Worm (Caenorhabditis elegans) whole organism, young adult: ENCODE data around the gene H12D21.10.
A peak's percentile ranks its signal among the peaks of the same experiment; 100 is the strongest.

Source experiments
- B0261.1 ChIP-seq: sonication (generic microtip); optimal IDR thresholded peaks from 2 replicates; lab custom pipeline; 2016; ENCODE audit warnings: mild to moderate bottlenecking, missing genetic modification characterization, moderate library complexity, missing compliant biosample characterization
- B0336.3 ChIP-seq: fragments of 200-800 bp; sonication (Bioruptor generic); IDR thresholded peaks from 2 replicates; pipeline ENCODE4 v1.3.6; 2022; ENCODE audit warnings: missing genetic modification characterization, missing compliant biosample characterization
- C06A6.2 ChIP-seq: fragments of 200-800 bp; sonication (Bioruptor generic); conservative IDR thresholded peaks from 2 replicates; pipeline ENCODE4 v1.3.6; 2022; ENCODE audit warnings: missing genetic modification characterization, missing compliant biosample characterization
- C17E4.6 ChIP-seq: fragments of 200-800 bp; sonication (Bioruptor generic); IDR thresholded peaks from 2 replicates; pipeline ENCODE4 v1.3.6; 2022; ENCODE audit warnings: missing genetic modification reagents, missing genetic modification characterization, missing compliant biosample characterization
- F22D6.2 ChIP-seq: sonication (generic microtip); optimal IDR thresholded peaks from 2 replicates; lab custom pipeline; 2016; ENCODE audit warnings: mild to moderate bottlenecking, missing genetic modification characterization, missing compliant biosample characterization
- F23B12.7 ChIP-seq: sonication (generic microtip); optimal IDR thresholded peaks from 2 replicates; lab custom pipeline; 2017; ENCODE audit warnings: missing genetic modification characterization, mild to moderate bottlenecking, missing compliant biosample characterization, antibody characterized with exemption, moderate library complexity; ENCODE audit not compliant: insufficient read depth
- F33H1.4 ChIP-seq: fragments of 200-800 bp; sonication (Bioruptor generic); IDR thresholded peaks from 2 replicates; pipeline ENCODE4 v1.3.6; 2022; ENCODE audit warnings: missing genetic modification reagents, missing genetic modification characterization, missing compliant biosample characterization
- F49E8.2 ChIP-seq: sonication (generic microtip); optimal IDR thresholded peaks from 3 replicates; lab custom pipeline; 2017; ENCODE audit warnings: missing genetic modification characterization, mild to moderate bottlenecking, missing compliant biosample characterization, antibody characterized with exemption, moderate library complexity; ENCODE audit not compliant: insufficient read depth
- F57A8.1 ChIP-seq: fragments of 200-800 bp; sonication (Bioruptor generic); optimal IDR thresholded peaks from 2 replicates; lab custom pipeline; 2018; ENCODE audit warnings: mild to moderate bottlenecking, missing genetic modification characterization, moderate library complexity, missing compliant biosample characterization
- Y79H2A.3 ChIP-seq: fragments of 200-800 bp; sonication (Bioruptor generic); conservative IDR thresholded peaks from 2 replicates; pipeline ENCODE4 v1.3.6; 2022; ENCODE audit warnings: missing genetic modification reagents, missing genetic modification characterization, missing compliant biosample characterization
- ZK185.1 ChIP-seq: sonication (generic microtip); optimal IDR thresholded peaks from 2 replicates; lab custom pipeline; 2016; ENCODE audit warnings: mild to moderate bottlenecking, missing genetic modification characterization, missing compliant biosample characterization; ENCODE audit not compliant: poor library complexity, severe bottlenecking
- aptf-2 ChIP-seq: fragments of 200-800 bp; sonication (Bioruptor generic); conservative IDR thresholded peaks from 2 replicates; pipeline ENCODE4 v1.3.6; 2022; ENCODE audit warnings: missing genetic modification reagents, missing genetic modification characterization, missing compliant biosample characterization
- athp-1 ChIP-seq: sonication (generic microtip); optimal IDR thresholded peaks from 2 replicates; lab custom pipeline; 2017; ENCODE audit warnings: mild to moderate bottlenecking, missing genetic modification characterization, missing compliant biosample characterization
- attf-6 ChIP-seq: fragments of 200-800 bp; sonication (Bioruptor generic); IDR thresholded peaks from 2 replicates; pipeline ENCODE4 v1.3.6; 2022; ENCODE audit warnings: missing genetic modification reagents, missing genetic modification characterization, missing compliant biosample characterization
- bed-1 ChIP-seq: fragments of 200-800 bp; sonication (Bioruptor generic); IDR thresholded peaks from 2 replicates; pipeline ENCODE4 v1.3.6; 2022; ENCODE audit warnings: missing genetic modification reagents, missing genetic modification characterization, missing compliant biosample characterization
- ccch-3 ChIP-seq: fragments of 200-800 bp; sonication (Bioruptor generic); optimal IDR thresholded peaks from 2 replicates; lab custom pipeline; 2018; ENCODE audit warnings: mild to moderate bottlenecking, missing genetic modification characterization, missing compliant biosample characterization
- ceh-27 ChIP-seq: fragments of 200-800 bp; sonication (Bioruptor generic); optimal IDR thresholded peaks from 2 replicates; lab custom pipeline; 2018; ENCODE audit warnings: mild to moderate bottlenecking, missing genetic modification characterization, moderate library complexity, missing compliant biosample characterization
- ceh-79 ChIP-seq: sonication (generic microtip); optimal IDR thresholded peaks from 2 replicates; lab custom pipeline; 2017; ENCODE audit warnings: mild to moderate bottlenecking, missing genetic modification characterization, missing compliant biosample characterization
- ceh-91 ChIP-seq: fragments of 200-800 bp; sonication (Bioruptor generic); IDR thresholded peaks from 2 replicates; pipeline ENCODE4 v1.3.6; 2022; ENCODE audit warnings: missing genetic modification reagents, missing genetic modification characterization, missing compliant biosample characterization
- dox-1 ChIP-seq: fragments of 200-800 bp; sonication (Bioruptor generic); IDR thresholded peaks from 2 replicates; pipeline ENCODE4 v1.3.6; 2022; ENCODE audit warnings: missing genetic modification reagents, missing genetic modification characterization, missing compliant biosample characterization
- egrh-3 ChIP-seq: fragments of 200-800 bp; sonication (Bioruptor generic); IDR thresholded peaks from 2 replicates; pipeline ENCODE4 v1.3.6; 2022; ENCODE audit warnings: missing genetic modification reagents, missing genetic modification characterization, missing compliant biosample characterization
- fkh-3 ChIP-seq: sonication (generic microtip); optimal IDR thresholded peaks from 2 replicates; lab custom pipeline; 2016; ENCODE audit warnings: mild to moderate bottlenecking, missing genetic modification characterization, missing compliant biosample characterization
- him-1 ChIP-seq: sonication (generic microtip); optimal IDR thresholded peaks from 2 replicates; lab custom pipeline; 2016; ENCODE audit warnings: missing genotype, missing genetic modification reagents, missing genetic modification characterization, missing compliant biosample characterization
- hlh-12 ChIP-seq: sonication (generic microtip); optimal IDR thresholded peaks from 2 replicates; lab custom pipeline; 2016; ENCODE audit warnings: missing genetic modification characterization, missing compliant biosample characterization
- hmg-1.2 ChIP-seq: fragments of 200-800 bp; sonication (Bioruptor generic); IDR thresholded peaks from 2 replicates; pipeline ENCODE4 v1.3.6; 2022; ENCODE audit warnings: missing genetic modification reagents, missing genetic modification characterization, missing compliant biosample characterization
- let-526 ChIP-seq: fragments of 200-800 bp; sonication (Bioruptor generic); IDR thresholded peaks from 2 replicates; pipeline ENCODE4 v1.3.6; 2022; ENCODE audit warnings: missing genetic modification reagents, missing genetic modification characterization, missing compliant biosample characterization
- let-607 ChIP-seq, 2 experiments: fragments of 200-800 bp in 1 of 2; sonication (Bioruptor generic) in 1 of 2; sonication (generic microtip) in 1 of 2; optimal IDR thresholded peaks; 2 replicates each; lab custom pipeline; 2016 to 2018; ENCODE audit warnings: mild to moderate bottlenecking in 2 of 2, missing compliant biosample characterization in 2 of 2, missing genetic modification characterization in 2 of 2, moderate library complexity in 2 of 2, missing genotype in 1 of 2
- lin-26 ChIP-seq: fragments of 200-800 bp; sonication (Bioruptor generic); IDR thresholded peaks from 2 replicates; pipeline ENCODE4 v1.3.6; 2022; ENCODE audit warnings: missing genetic modification reagents, missing genetic modification characterization, missing compliant biosample characterization
- lin-40 ChIP-seq: sonication (generic microtip); optimal IDR thresholded peaks from 2 replicates; lab custom pipeline; 2016; ENCODE audit warnings: missing genetic modification characterization, mild to moderate bottlenecking, missing compliant biosample characterization, missing genotype, missing genetic modification reagents
- lin-54 ChIP-seq: fragments of 200-800 bp; sonication (Bioruptor generic); optimal IDR thresholded peaks from 2 replicates; lab custom pipeline; 2018; ENCODE audit warnings: mild to moderate bottlenecking, missing genetic modification characterization, missing compliant biosample characterization
- madf-3 ChIP-seq: fragments of 200-800 bp; sonication (Bioruptor generic); IDR thresholded peaks from 2 replicates; pipeline ENCODE4 v1.3.6; 2022; ENCODE audit warnings: missing genetic modification reagents, missing genetic modification characterization, missing compliant biosample characterization
- nfya-2 ChIP-seq: fragments of 200-800 bp; sonication (Bioruptor generic); IDR thresholded peaks from 2 replicates; pipeline ENCODE4 v1.3.6; 2022; ENCODE audit warnings: missing genetic modification reagents, missing genetic modification characterization, missing compliant biosample characterization
- rpc-1 ChIP-seq, 2 experiments: fragments of 150-350 bp in 1 of 2; sonication (generic microtip) in 1 of 2; optimal IDR thresholded peaks; 2 replicates each; lab custom pipeline; 2014 to 2018; ENCODE audit warnings: missing biosample characterization in 1 of 2, missing genetic modification characterization in 1 of 2, missing genetic modification reagents in 1 of 2, missing genotype in 1 of 2
- sdz-38 ChIP-seq: sonication (generic microtip); optimal IDR thresholded peaks from 2 replicates; lab custom pipeline; 2016; ENCODE audit warnings: missing genotype, missing genetic modification characterization, missing compliant biosample characterization
- sea-2 ChIP-seq: fragments of 200-800 bp; sonication (Bioruptor generic); IDR thresholded peaks from 2 replicates; pipeline ENCODE4 v1.3.6; 2022; ENCODE audit warnings: missing genetic modification characterization, missing compliant biosample characterization
- snpc-1.3 ChIP-seq: sonication (generic microtip); optimal IDR thresholded peaks from 2 replicates; lab custom pipeline; 2017; ENCODE audit warnings: missing genetic modification characterization, mild to moderate bottlenecking, missing compliant biosample characterization, antibody characterized with exemption, moderate library complexity, missing genotype, missing genetic modification reagents; ENCODE audit not compliant: insufficient read depth
- somi-1 ChIP-seq: fragments of 200-800 bp; sonication (Bioruptor generic); optimal IDR thresholded peaks from 2 replicates; lab custom pipeline; 2018; ENCODE audit warnings: mild to moderate bottlenecking, missing genetic modification characterization, missing compliant biosample characterization
- tlf-1 ChIP-seq: fragments of 200-800 bp; sonication (Bioruptor generic); optimal IDR thresholded peaks from 2 replicates; lab custom pipeline; 2018; ENCODE audit warnings: mild to moderate bottlenecking, missing genetic modification characterization, missing compliant biosample characterization
- unc-130 ChIP-seq: sonication (generic microtip); optimal IDR thresholded peaks from 2 replicates; lab custom pipeline; 2016; ENCODE audit warnings: missing genetic modification reagents, missing genetic modification characterization, missing compliant biosample characterization
- xnd-1 ChIP-seq: sonication (generic microtip); optimal IDR thresholded peaks from 2 replicates; lab custom pipeline; 2016; ENCODE audit warnings: missing genotype, missing genetic modification reagents, missing genetic modification characterization, missing compliant biosample characterization
- ztf-26 ChIP-seq: sonication (generic microtip); optimal IDR thresholded peaks from 2 replicates; lab custom pipeline; 2017; ENCODE audit warnings: missing genetic modification characterization, missing compliant biosample characterization

Gene H12D21.10

DNA sequence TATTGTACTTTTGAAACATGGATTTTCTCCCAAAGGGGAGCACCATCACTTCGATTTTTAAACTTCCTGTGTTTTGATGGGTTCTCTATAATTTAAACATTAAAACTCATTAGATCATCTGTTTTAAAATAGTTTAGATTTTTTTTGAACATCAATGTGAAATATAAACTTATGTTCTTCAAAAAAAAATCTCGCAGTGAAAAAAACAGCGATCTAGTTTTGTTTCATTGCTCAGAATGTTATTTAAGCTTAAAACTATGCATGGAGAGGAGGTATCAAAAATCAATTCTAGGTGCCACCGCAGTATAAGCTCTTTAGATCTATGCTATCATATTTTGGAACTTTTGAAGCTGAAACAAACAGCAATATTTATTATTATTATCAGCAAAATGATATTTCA, 31.4 kb upstream of the H12D21.10 start, which contains the start of gene gcy-14:
TSS of gene gcy-14 (minus strand) at position 101 of the 400 bp plus-strand sequence.
- TF ChIP-seq let-526 (GFP tag; lab: Robert Waterston, UW): no peak
- TF ChIP-seq hmg-1.2 (GFP tag; lab: Robert Waterston, UW): no peak
- no peak for TF ChIP-seq somi-1 (GFP tag; lab: Kevin White, UChicago)
- no peak for TF ChIP-seq unc-130
- TF ChIP-seq snpc-1.3 (tag; lab: Kevin White, UChicago): no peak
- TF ChIP-seq ceh-79 (tag; lab: Kevin White, UChicago): no peak
- no peak for TF ChIP-seq madf-3 (GFP tag; lab: Robert Waterston, UW)
- no peak for TF ChIP-seq F57A8.1
- TF ChIP-seq C17E4.6 (GFP tag; lab: Robert Waterston, UW): no peak
- TF ChIP-seq ceh-91 (GFP tag; lab: Robert Waterston, UW): no peak
- no peak for TF ChIP-seq athp-1 (tag; lab: Kevin White, UChicago)
- TF ChIP-seq let-607 (tag; optimal IDR thresholded peaks at IDR 0.05; lab: Kevin White, UChicago): no peak
- no peak for TF ChIP-seq attf-6 (GFP tag; lab: Robert Waterston, UW)
- no peak for TF ChIP-seq fkh-3 (tag; lab: Kevin White, UChicago)
- no peak for TF ChIP-seq xnd-1 (tag; lab: Kevin White, UChicago)

DNA sequence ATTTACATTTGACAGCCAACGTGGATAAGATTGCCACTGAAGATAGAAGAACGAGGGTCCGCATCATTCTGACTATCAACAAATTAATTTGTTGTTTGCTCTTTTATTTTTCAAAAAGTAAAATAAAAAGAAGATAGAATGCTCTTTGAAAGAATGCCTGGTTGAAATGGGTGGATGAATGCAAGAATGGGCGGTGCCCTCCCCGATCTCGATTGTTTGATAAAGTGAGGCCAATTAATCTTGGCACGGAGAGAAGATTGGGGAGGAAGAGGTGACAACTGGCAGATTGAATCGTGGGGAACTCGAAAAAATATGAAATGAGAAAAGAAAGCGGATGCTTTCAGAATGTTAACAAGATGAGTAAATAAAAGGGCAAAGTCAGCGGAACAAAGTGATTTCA, 28.2 kb upstream of the H12D21.10 start, which contains the start of gene ZC412.3:
TSS of gene ZC412.3 (minus strand) at position 183 of the 400 bp plus-strand sequence.
- TF ChIP-seq ccch-3 (GFP tag; lab: Kevin White, UChicago) (no peak), ztf-26 (tag; lab: Kevin White, UChicago) (no peak), fkh-3 (tag; lab: Kevin White, UChicago) (no peak), F23B12.7 (tag; lab: Kevin White, UChicago) (no peak)
- TF ChIP-seq, all 124 proteins: peak for 0

DNA sequence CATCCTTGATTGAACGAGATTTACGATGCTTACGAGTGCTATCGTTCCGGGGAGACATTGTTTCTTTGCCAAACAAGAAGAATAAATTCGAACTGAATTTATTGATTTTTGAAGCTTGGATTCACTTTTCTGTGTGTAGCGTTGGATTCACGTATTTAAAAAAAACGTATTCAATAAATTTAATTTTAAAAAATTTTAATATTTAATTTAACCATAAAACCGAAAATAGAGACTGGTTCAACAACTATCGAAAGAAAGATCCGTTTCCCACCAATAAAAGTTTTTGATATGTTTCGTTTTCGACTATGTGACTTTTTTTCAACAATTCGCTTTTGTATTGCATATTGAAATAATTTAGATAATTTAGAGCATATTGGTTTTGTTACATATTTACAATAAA, 24.2 kb upstream of the H12D21.10 start, which contains the start of gene ZC412.5:
TSS of gene ZC412.5 (minus strand) at position 101 of the 400 bp plus-strand sequence.
- TF ChIP-seq F22D6.2 (tag; lab: Kevin White, UChicago) (no peak), aptf-2 (GFP tag; lab: Robert Waterston, UW) (no peak), B0261.1 (tag; lab: Kevin White, UChicago) (no peak), ZK185.1 (tag; lab: Kevin White, UChicago) (no peak), somi-1 (GFP tag; lab: Kevin White, UChicago) (no peak), him-1 (tag; lab: Kevin White, UChicago) (no peak), lin-26 (no peak), ztf-26 (tag; lab: Kevin White, UChicago) (no peak), F49E8.2 (tag; lab: Kevin White, UChicago) (no peak), sdz-38 (tag; lab: Kevin White, UChicago) (no peak)
- TF ChIP-seq, all 124 proteins: peak for 0

- TF ChIP-seq F33H1.4 (GFP tag; lab: Robert Waterston, UW) (peak; percentile 26; the same call in 1 of the 2 replicates), ceh-27 (GFP tag; lab: Kevin White, UChicago) (peak; percentile 23), rpc-1 (optimal IDR thresholded peaks at IDR 0.05; lab: Kevin White, UChicago) (peak; percentile 67), rpc-1 (tag; optimal IDR thresholded peaks at IDR 0.05; lab: Kevin White, UChicago) (peak; percentile 69), lin-54 (peak; percentile 56), nfya-2 (GFP tag; lab: Robert Waterston, UW) (no peak), B0336.3 (GFP tag; lab: Robert Waterston, UW) (no peak), sdz-38 (tag; lab: Kevin White, UChicago) (no peak), let-526 (GFP tag; lab: Robert Waterston, UW) (no peak), let-607 (tag; optimal IDR thresholded peaks at IDR 0.05; lab: Kevin White, UChicago) (peak in 1 of 2 experiments; percentile 6), F23B12.7 (tag; lab: Kevin White, UChicago) (peak; percentile 42), dox-1 (GFP tag; lab: Robert Waterston, UW) (peak; percentile 62), hlh-12 (no peak), lin-40 (no peak), ZK185.1 (tag; lab: Kevin White, UChicago) (peak; percentile 53), bed-1 (no peak), somi-1 (GFP tag; lab: Kevin White, UChicago) (peak; percentile 47), egrh-3 (no peak), Y79H2A.3 (GFP tag; lab: Robert Waterston, UW) (no peak), sea-2 (GFP tag; lab: Robert Waterston, UW) (no peak), C06A6.2 (GFP tag; lab: Robert Waterston, UW) (no peak), tlf-1 (GFP tag; lab: Kevin White, UChicago) (no peak)
Observed at ce11 chrV:14876257-14876656, 23.3 kb upstream of the H12D21.10 start.
